Fruit fly (Drosophila melanogaster): ENCODE data around the gene Tudor-SN.

DNA sequence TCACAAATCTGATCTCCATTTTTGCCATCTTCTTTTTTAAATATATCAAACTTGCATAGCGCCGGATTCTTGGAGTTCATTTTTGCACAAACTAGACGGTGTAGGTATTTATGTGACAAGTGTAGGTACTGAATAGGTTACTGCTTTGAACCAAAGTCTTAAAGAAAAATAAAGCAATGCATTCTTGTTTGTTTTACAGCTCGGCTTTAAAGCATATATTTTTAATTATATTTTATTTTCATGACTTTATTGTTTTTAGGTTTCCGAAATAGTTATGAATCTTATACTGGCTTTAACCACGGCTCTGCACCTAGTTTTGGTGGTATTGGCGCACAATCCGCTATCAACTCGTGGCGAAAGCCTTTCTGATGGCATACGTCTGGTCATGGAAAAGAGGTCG lies 9.1 kb upstream of the Tudor-SN start, which contains the start of gene CG32845:
- TF ChIP-seq GATAd (GFP tag; optimal IDR thresholded peaks at IDR 0.05): no peak
- TF ChIP-seq sage (GFP tag; optimal IDR thresholded peaks at IDR 0.05): no peak
- no peak for TF ChIP-seq foxo (GFP tag; optimal IDR thresholded peaks at IDR 0.05)
